Fruit fly (Drosophila melanogaster): ENCODE results near the gene CheB38a.

CheB38a gene

DNA sequence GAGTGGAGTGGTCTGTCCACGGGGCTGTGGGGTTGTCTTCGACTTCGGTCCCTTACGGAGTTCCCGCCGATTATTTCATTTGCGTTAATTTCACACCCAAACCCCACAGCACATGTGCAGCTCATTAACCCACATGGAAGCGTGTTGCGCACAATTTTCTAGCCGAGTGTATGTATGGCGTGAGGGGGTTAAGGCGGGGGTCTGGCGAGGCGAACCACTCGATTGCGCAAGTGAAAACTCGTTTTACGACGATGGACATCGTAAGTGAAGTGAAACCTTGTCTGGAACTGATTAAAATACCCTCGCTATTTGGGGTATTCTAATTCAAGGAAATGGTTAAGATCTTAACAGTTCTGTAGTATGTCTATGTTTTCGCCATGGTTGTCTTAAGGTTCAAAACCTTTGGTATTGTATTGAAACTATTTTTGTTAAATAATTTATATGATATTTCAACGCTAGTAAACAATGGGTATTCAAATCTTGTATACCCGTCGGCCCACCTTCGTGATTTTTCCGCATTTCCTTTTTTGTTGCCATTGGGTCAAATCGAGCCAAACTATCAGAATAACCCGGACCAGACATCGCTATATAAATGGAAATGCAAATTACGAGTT is 7.2 kb downstream of the CheB38a start:
- TF ChIP-seq jing (GFP tag; optimal IDR thresholded peaks at IDR 0.05), result peak; percentile 10
- peak; percentile 26; the same call in 1 of the 2 replicates for TF ChIP-seq seq (GFP tag; IDR thresholded peaks at IDR 0.05)
- TF ChIP-seq Hr3 (GFP tag; optimal IDR thresholded peaks at IDR 0.05), result peak; percentile 21
- peak; percentile 6 for TF ChIP-seq Hsf (GFP tag; optimal IDR thresholded peaks at IDR 0.05)
- TF ChIP-seq CG12391 (tag; optimal IDR thresholded peaks at IDR 0.05), result peak; percentile 51
- peak; percentile 60; the same call in 2 of the 3 replicates for TF ChIP-seq H15 (GFP tag; IDR thresholded peaks at IDR 0.05)
- peak in 1 of 2 experiments; percentile 35 for TF ChIP-seq chif (GFP tag; optimal IDR thresholded peaks at IDR 0.05)
- no peak for TF ChIP-seq CG13123 (GFP tag; optimal IDR thresholded peaks at IDR 0.05)
- peak; percentile 47 for TF ChIP-seq CG10209 (GFP tag; optimal IDR thresholded peaks at IDR 0.05)
- TF ChIP-seq CG1602 (GFP tag; optimal IDR thresholded peaks at IDR 0.05), result peak; percentile 21
- TF ChIP-seq dysf (GFP tag; IDR thresholded peaks at IDR 0.05), result peak; percentile 50; the same call in 1 of the 3 replicates
- TF ChIP-seq CG17361 (GFP tag; IDR thresholded peaks at IDR 0.05), result peak; percentile 64; the same call in 1 of the 3 replicates
- peak; percentile 72 for TF ChIP-seq sens (GFP tag)
- TF ChIP-seq CG4730 (GFP tag; IDR thresholded peaks at IDR 0.05), result peak; percentile 33; the same call in 1 of the 2 replicates
- TF ChIP-seq vvl (GFP tag; IDR thresholded peaks at IDR 0.05), result 0 out of 2 replicates have a peak, but pooled peaks have one; percentile 51
- peak; percentile 42 for TF ChIP-seq CG12659 (GFP tag; optimal IDR thresholded peaks at IDR 0.05)
- TF ChIP-seq hkb (optimal IDR thresholded peaks at IDR 0.05), result no peak
- TF ChIP-seq hkb (GFP tag; IDR thresholded peaks at IDR 0.05), result peak; percentile 72
- TF ChIP-seq scrt (GFP tag; optimal IDR thresholded peaks at IDR 0.05), result no peak
- TF ChIP-seq Dref (GFP tag; IDR thresholded peaks at IDR 0.05), result no peak
- TF ChIP-seq CG14050 (GFP tag; IDR thresholded peaks at IDR 0.05), result peak; percentile 49
- TF ChIP-seq dimm (GFP tag; IDR thresholded peaks at IDR 0.05), result peak; percentile 31; the same call in 1 of the 2 replicates
- TF ChIP-seq tin (GFP tag; optimal IDR thresholded peaks at IDR 0.05), result peak; percentile 16
- peak; percentile 53 for TF ChIP-seq NfI (GFP tag; optimal IDR thresholded peaks at IDR 0.05)
- TF ChIP-seq HHEX (GFP tag; optimal IDR thresholded peaks at IDR 0.05), result peak; percentile 19
- peak; percentile 21; the same call in 1 of the 3 replicates for TF ChIP-seq B-H1 (GFP tag; IDR thresholded peaks at IDR 0.05)
- TF ChIP-seq HLH3B (GFP tag; IDR thresholded peaks at IDR 0.05), result peak; percentile 39; the same call in 1 of the 2 replicates
- peak; percentile 78 for TF ChIP-seq Med (GFP tag)
- peak; percentile 29 for TF ChIP-seq fd3F (GFP tag; optimal IDR thresholded peaks at IDR 0.05)
- TF ChIP-seq Sox102F (GFP tag; optimal IDR thresholded peaks at IDR 0.05), result peak; percentile 79
- TF ChIP-seq CG17912 (GFP tag; optimal IDR thresholded peaks at IDR 0.05), result no peak
- peak; percentile 45 for TF ChIP-seq CG12219 (GFP tag; optimal IDR thresholded peaks at IDR 0.05)
- peak; percentile 38 for TF ChIP-seq cwo (GFP tag; optimal IDR thresholded peaks at IDR 0.05)
- peak; percentile 62 for TF ChIP-seq D19B (GFP tag; optimal IDR thresholded peaks at IDR 0.05)
- 0 out of 2 replicates have a peak, but pooled peaks have one; percentile 27 for TF ChIP-seq ranshi (GFP tag; IDR thresholded peaks at IDR 0.05)
- TF ChIP-seq CG18262 (tag; optimal IDR thresholded peaks at IDR 0.05), result peak; percentile 55
- TF ChIP-seq CG6813 (GFP tag; optimal IDR thresholded peaks at IDR 0.05), result peak; percentile 31
- TF ChIP-seq Ssrp (tag; optimal IDR thresholded peaks at IDR 0.05), result peak; percentile 46
- peak; percentile 35; the same call in 1 of the 2 replicates for TF ChIP-seq CG32532 (GFP tag; IDR thresholded peaks at IDR 0.05)
- peak; percentile 18 for TF ChIP-seq CG15601 (tag; optimal IDR thresholded peaks at IDR 0.05)
- TF ChIP-seq CG14965 (GFP tag; optimal IDR thresholded peaks at IDR 0.05; ENCODE audit: borderline replicate concordance), result no peak
- TF ChIP-seq YL-1 (GFP tag; optimal IDR thresholded peaks at IDR 0.05), result no peak
- peak; percentile 34 for TF ChIP-seq gsb-n (tag; optimal IDR thresholded peaks at IDR 0.05)
- TF ChIP-seq Meics (GFP tag; optimal IDR thresholded peaks at IDR 0.05), result peak; percentile 39
- TF ChIP-seq CG6765 (GFP tag; optimal IDR thresholded peaks at IDR 0.05), result no peak
- TF ChIP-seq PHDP (tag; optimal IDR thresholded peaks at IDR 0.05), result peak; percentile 44
- peak; percentile 58 for TF ChIP-seq unpg (GFP tag; optimal IDR thresholded peaks at IDR 0.05)
- TF ChIP-seq Pdp1 (GFP tag; optimal IDR thresholded peaks at IDR 0.05), result peak in 1 of 2 experiments; percentile 84
- peak; percentile 29 for TF ChIP-seq CG10979 (tag; optimal IDR thresholded peaks at IDR 0.05)

Measured in whole organism, embryonic.